Worm (Caenorhabditis elegans): ENCODE data around the gene Y56A3A.33.

DNA sequence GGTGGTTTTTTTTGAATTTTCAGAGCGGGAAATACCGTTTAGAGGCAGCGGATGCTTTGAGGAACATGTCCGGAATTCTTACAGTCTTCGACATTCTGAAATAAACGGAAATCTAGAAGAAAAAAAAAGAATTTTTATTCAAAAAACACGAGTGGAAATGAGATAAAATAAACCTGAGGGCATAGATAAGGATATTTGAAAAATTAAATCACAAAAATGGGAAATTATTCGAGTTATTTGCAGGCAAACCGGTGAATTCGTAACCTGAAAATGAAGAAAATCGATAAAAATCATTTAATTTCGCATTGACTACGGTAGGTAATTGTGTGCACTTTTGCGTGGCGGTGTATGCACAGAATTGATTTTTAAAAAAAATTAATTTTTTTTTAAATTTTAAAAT lies 28.8 kb downstream of the Y56A3A.33 start, which contains the start of gene ung-1:
- TF ChIP-seq D1046.2 (GFP tag; IDR thresholded peaks at IDR 0.05) (no peak), daf-12 (tag; optimal IDR thresholded peaks at IDR 0.05) (no peak), skn-1 (tag; optimal IDR thresholded peaks at IDR 0.05) (no peak), lin-13 (GFP tag; optimal IDR thresholded peaks at IDR 0.05) (no peak), unc-39 (tag; optimal IDR thresholded peaks at IDR 0.05) (no peak), fos-1 (tag; optimal IDR thresholded peaks at IDR 0.05) (no peak), F49E8.2 (tag; optimal IDR thresholded peaks at IDR 0.05; ENCODE audit: borderline replicate concordance) (no peak)
